Fruit fly (Drosophila melanogaster) whole organism, embryonic: ENCODE measurements around the gene CG6465.

ENCODE experiments used
- ATbp ChIP-seq: fragments of 200-800 bp; sonication (Bioruptor generic); optimal IDR thresholded peaks from 2 replicates; lab custom pipeline; 2017; ENCODE audit warnings: missing biosample characterization, mild to moderate bottlenecking, missing genetic modification characterization, missing genetic modification reagents
- CG11456 ChIP-seq: fragments of 200-800 bp; sonication (Bioruptor generic); IDR thresholded peaks from 3 replicates; pipeline ENCODE4 v1.3.6; 2022; ENCODE audit warnings: missing biosample characterization, missing genetic modification characterization
- CG12155 ChIP-seq: fragments of 200-800 bp; sonication (Bioruptor generic); optimal IDR thresholded peaks from 3 replicates; lab custom pipeline; 2016; ENCODE audit warnings: missing biosample characterization, missing genetic modification characterization
- CG13775 ChIP-seq: fragments of 200-800 bp; sonication (Bioruptor generic); optimal IDR thresholded peaks from 3 replicates; lab custom pipeline; 2017; ENCODE audit warnings: missing biosample characterization, mild to moderate bottlenecking, missing genetic modification characterization
- CG15073 ChIP-seq: fragments of 200-800 bp; sonication (Bioruptor generic); optimal IDR thresholded peaks from 2 replicates; lab custom pipeline; 2016; ENCODE audit warnings: missing biosample characterization, missing genetic modification characterization
- CG15479 ChIP-seq: fragments of 200-800 bp; sonication (Bioruptor generic); optimal IDR thresholded peaks from 3 replicates; lab custom pipeline; 2019; ENCODE audit warnings: missing biosample characterization, mild to moderate bottlenecking, missing genetic modification characterization, moderate library complexity
- CG1832 ChIP-seq: fragments of 200-800 bp; sonication (Bioruptor generic); optimal IDR thresholded peaks from 2 replicates; lab custom pipeline; 2017; ENCODE audit warnings: missing biosample characterization, mild to moderate bottlenecking, missing genetic modification characterization, inconsistent platforms
- CG31224 ChIP-seq: fragments of 200-800 bp; sonication (Bioruptor generic); IDR thresholded peaks from 2 replicates; pipeline ENCODE4 v1.3.6; 2022; ENCODE audit warnings: missing biosample characterization, missing genetic modification characterization
- CG3281 ChIP-seq: fragments of 200-800 bp; sonication (Bioruptor generic); optimal IDR thresholded peaks from 3 replicates; lab custom pipeline; 2017; ENCODE audit warnings: missing biosample characterization, mild to moderate bottlenecking, missing genetic modification characterization
- CG34224 ChIP-seq: fragments of 200-800 bp; sonication (Bioruptor generic); IDR thresholded peaks from 3 replicates; pipeline ENCODE4 v1.3.6; 2022; ENCODE audit warnings: missing biosample characterization, missing genetic modification characterization; ENCODE audit not compliant: partially characterized antibody
- CG42726 ChIP-seq: fragments of 200-800 bp; sonication (Bioruptor generic); IDR thresholded peaks from 2 replicates; pipeline ENCODE4 v1.3.6; 2022; ENCODE audit warnings: missing biosample characterization, missing genetic modification characterization; ENCODE audit not compliant: partially characterized antibody
- CG4328 ChIP-seq: fragments of 200-800 bp; sonication (Bioruptor generic); optimal IDR thresholded peaks from 3 replicates; lab custom pipeline; 2017; ENCODE audit warnings: missing biosample characterization, missing genetic modification reagents, missing genetic modification characterization
- CG4360 ChIP-seq: fragments of 200-800 bp; sonication (Bioruptor generic); IDR thresholded peaks from 2 replicates; pipeline ENCODE4 v1.3.6; 2022; ENCODE audit warnings: missing biosample characterization, missing genetic modification characterization
- CG5953 ChIP-seq: fragments of 200-800 bp; sonication (Bioruptor generic); IDR thresholded peaks from 2 replicates; pipeline ENCODE4 v1.3.6; 2022; ENCODE audit warnings: missing biosample characterization, missing genetic modification characterization
- CG6813 ChIP-seq: fragments of 200-800 bp; sonication (Bioruptor generic); optimal IDR thresholded peaks from 2 replicates; lab custom pipeline; 2017; ENCODE audit warnings: missing biosample characterization, missing genetic modification characterization, mild to moderate bottlenecking, moderate library complexity, missing genetic modification reagents
- CG8281 ChIP-seq: fragments of 200-800 bp; sonication (Bioruptor generic); optimal IDR thresholded peaks from 2 replicates; lab custom pipeline; 2018; ENCODE audit warnings: missing biosample characterization, mild to moderate bottlenecking, missing genetic modification characterization, moderate library complexity
- CG9215 ChIP-seq: fragments of 200-800 bp; sonication (Bioruptor generic); IDR thresholded peaks from 2 replicates; pipeline ENCODE4 v1.3.6; 2022; ENCODE audit warnings: missing biosample characterization, missing genetic modification characterization
- CG9797 ChIP-seq: fragments of 200-800 bp; sonication (Bioruptor generic); optimal IDR thresholded peaks from 3 replicates; lab custom pipeline; 2018; ENCODE audit warnings: missing biosample characterization, mild to moderate bottlenecking, missing genetic modification characterization
- HLH54F ChIP-seq: fragments of 200-800 bp; sonication (Bioruptor generic); optimal IDR thresholded peaks from 3 replicates; lab custom pipeline; 2016; ENCODE audit warnings: missing biosample characterization, missing genetic modification characterization
- HmgZ ChIP-seq: fragments of 200-800 bp; sonication (Bioruptor generic); optimal IDR thresholded peaks from 2 replicates; lab custom pipeline; 2018; ENCODE audit warnings: missing biosample characterization, mild to moderate bottlenecking, missing genetic modification characterization
- MESR4 ChIP-seq: fragments of 200-800 bp; sonication (Bioruptor generic); optimal IDR thresholded peaks from 2 replicates; lab custom pipeline; 2018; ENCODE audit warnings: missing biosample characterization, mild to moderate bottlenecking, missing genetic modification characterization, moderate library complexity
- NC2α ChIP-seq: fragments of 200-800 bp; sonication (Bioruptor generic); optimal IDR thresholded peaks from 2 replicates; lab custom pipeline; 2016; ENCODE audit warnings: missing biosample characterization, missing genetic modification characterization
- NK7.1 ChIP-seq: fragments of 200-800 bp; sonication (Bioruptor generic); optimal IDR thresholded peaks from 3 replicates; lab custom pipeline; 2016; ENCODE audit warnings: missing biosample characterization, missing genetic modification characterization
- Neu2 ChIP-seq: fragments of 200-800 bp; sonication (Bioruptor generic); optimal IDR thresholded peaks from 3 replicates; lab custom pipeline; 2016; ENCODE audit warnings: missing biosample characterization, missing genetic modification characterization, borderline replicate concordance
- Sry-β ChIP-seq: fragments of 200-800 bp; sonication (Bioruptor generic); optimal IDR thresholded peaks from 2 replicates; lab custom pipeline; 2018; ENCODE audit warnings: missing biosample characterization, mild to moderate bottlenecking, missing genetic modification characterization, moderate library complexity
- TFAM ChIP-seq: fragments of 200-800 bp; sonication (Bioruptor generic); optimal IDR thresholded peaks from 2 replicates; lab custom pipeline; 2017; ENCODE audit warnings: missing biosample characterization, missing genetic modification characterization, inconsistent platforms
- aop ChIP-seq: fragments of 200-800 bp; sonication (Bioruptor generic); IDR thresholded peaks from 2 replicates; pipeline ENCODE4 v1.3.6; 2022; ENCODE audit warnings: missing biosample characterization, missing genetic modification characterization
- ato ChIP-seq: fragments of 200-800 bp; sonication (Bioruptor generic); IDR thresholded peaks from 2 replicates; pipeline ENCODE4 v1.3.6; 2022; ENCODE audit warnings: missing biosample characterization, missing genetic modification characterization; ENCODE audit not compliant: partially characterized antibody
- br ChIP-seq: fragments of >200 bp; optimal IDR thresholded peaks from 2 replicates; lab custom pipeline; 2017
- cad ChIP-seq: fragments of >200 bp; optimal IDR thresholded peaks from 2 replicates; lab custom pipeline; 2017; ENCODE audit warnings: missing biosample characterization, missing genetic modification characterization
- crc ChIP-seq: fragments of 200-800 bp; sonication (Bioruptor generic); optimal IDR thresholded peaks from 2 replicates; lab custom pipeline; 2016; ENCODE audit warnings: missing biosample characterization, missing genetic modification characterization
- eve ChIP-seq, 2 experiments: fragments of >200 bp; optimal IDR thresholded peaks; 2 replicates each; lab custom pipeline; 2017; ENCODE audit warnings: missing biosample characterization in 2 of 2, missing genetic modification characterization in 2 of 2
- ftz-f1 ChIP-seq: fragments of 200-800 bp; sonication (Bioruptor generic); optimal IDR thresholded peaks from 2 replicates; lab custom pipeline; 2016; ENCODE audit warnings: missing biosample characterization, missing genetic modification characterization
- grau ChIP-seq: fragments of 200-800 bp; optimal IDR thresholded peaks from 3 replicates; lab custom pipeline; 2019; ENCODE audit warnings: missing biosample characterization, mild to moderate bottlenecking, missing genetic modification characterization, moderate library complexity
- gt ChIP-seq: fragments of 200-800 bp; sonication (Bioruptor generic); IDR thresholded peaks from 2 replicates; pipeline ENCODE4 v1.3.6; 2022; ENCODE audit warnings: missing biosample characterization, missing genetic modification characterization
- hb ChIP-seq: fragments of 200-800 bp; sonication (Bioruptor generic); IDR thresholded peaks from 3 replicates; pipeline ENCODE4 v1.3.6; 2022; ENCODE audit warnings: missing biosample characterization, missing genetic modification characterization; ENCODE audit not compliant: partially characterized antibody
- knrl ChIP-seq: fragments of 200-800 bp; sonication (Bioruptor generic); IDR thresholded peaks from 3 replicates; pipeline ENCODE4 v1.3.6; 2022; ENCODE audit warnings: missing biosample characterization, missing genetic modification characterization; ENCODE audit not compliant: partially characterized antibody
- nerfin-1 ChIP-seq: fragments of 200-800 bp; sonication (Bioruptor generic); optimal IDR thresholded peaks from 3 replicates; lab custom pipeline; 2019; ENCODE audit warnings: missing biosample characterization, mild to moderate bottlenecking, missing genetic modification characterization, moderate library complexity
- pan ChIP-seq, 4 experiments: fragments of >200 bp in 3 of 4; fragments of 200-800 bp in 1 of 4; sonication (Bioruptor generic) in 1 of 4; optimal IDR thresholded peaks in 3 of 4; IDR thresholded peaks in 1 of 4; 2 replicates each; pipeline versions ENCODE4 v1.3.6 to Lab custom; 2017 to 2022; ENCODE audit warnings: missing biosample characterization in 2 of 4, missing genetic modification characterization in 2 of 4, mixed read lengths in 1 of 4
- pho ChIP-seq: fragments of 200-800 bp; sonication (Bioruptor generic); optimal IDR thresholded peaks from 2 replicates; lab custom pipeline; 2016; ENCODE audit warnings: missing biosample characterization, missing genetic modification characterization
- phol ChIP-seq: fragments of 200-800 bp; sonication (Bioruptor generic); optimal IDR thresholded peaks from 3 replicates; lab custom pipeline; 2018; ENCODE audit warnings: missing biosample characterization, mild to moderate bottlenecking, missing genetic modification characterization, moderate library complexity
- repo ChIP-seq: fragments of 200-800 bp; sonication (Bioruptor generic); optimal IDR thresholded peaks from 2 replicates; lab custom pipeline; 2016; ENCODE audit warnings: missing biosample characterization, missing genetic modification characterization
- rib ChIP-seq: fragments of 200-800 bp; sonication (Bioruptor generic); IDR thresholded peaks from 2 replicates; pipeline ENCODE4 v1.3.6; 2022; ENCODE audit warnings: missing biosample characterization, missing genetic modification characterization
- row ChIP-seq: fragments of 200-800 bp; sonication (Bioruptor generic); IDR thresholded peaks from 3 replicates; pipeline ENCODE4 v1.3.6; 2022; ENCODE audit warnings: missing biosample characterization, missing genetic modification characterization
- slp2 ChIP-seq: fragments of 200-800 bp; sonication (Bioruptor generic); optimal IDR thresholded peaks from 2 replicates; lab custom pipeline; 2016; ENCODE audit warnings: missing biosample characterization, missing genetic modification characterization
- tll ChIP-seq, 2 experiments: fragments of 200-800 bp in 1 of 2; fragments of >200 bp in 1 of 2; sonication (Bioruptor generic) in 1 of 2; optimal IDR thresholded peaks; 2 replicates each; lab custom pipeline; 2017 to 2019; ENCODE audit warnings: missing biosample characterization in 2 of 2, missing genetic modification characterization in 2 of 2, mild to moderate bottlenecking in 1 of 2, moderate library complexity in 1 of 2
- ttk ChIP-seq: fragments of 200-800 bp; sonication (Bioruptor generic); IDR thresholded peaks from 2 replicates; pipeline ENCODE4 v2.1.2; 2022; ENCODE audit warnings: missing biosample characterization, missing genetic modification characterization
- tup ChIP-seq: fragments of 200-800 bp; sonication (Bioruptor generic); optimal IDR thresholded peaks from 2 replicates; lab custom pipeline; 2016; ENCODE audit warnings: missing biosample characterization, mild to moderate bottlenecking, missing genetic modification characterization, moderate library complexity
- wdn ChIP-seq: fragments of 200-800 bp; sonication (Bioruptor generic); IDR thresholded peaks from 2 replicates; pipeline ENCODE4 v1.3.6; 2022; ENCODE audit warnings: missing biosample characterization, missing genetic modification characterization
- zen2 ChIP-seq: fragments of 200-800 bp; sonication (Bioruptor generic); IDR thresholded peaks from 3 replicates; pipeline ENCODE4 v1.3.6; 2022; ENCODE audit warnings: missing biosample characterization, missing genetic modification characterization; ENCODE audit not compliant: partially characterized antibody

CG6465 gene

dm6 chr3R:10675101-10675500 lies 1.9 kb downstream of the CG6465 start (continued):
- TF ChIP-seq Neu2 (GFP tag; lab: Kevin White, UChicago) (no peak), knrl (GFP tag; lab: Robert Waterston, UW) (peak; percentile 92), row (0 out of 3 replicates have a peak, but pooled peaks have one; percentile 18), repo (GFP tag; lab: Kevin White, UChicago) (no peak), TFAM (GFP tag; lab: Kevin White, UChicago) (no peak), ato (GFP tag; lab: Robert Waterston, UW) (no peak), grau (tag; lab: Kevin White, UChicago) (peak; percentile 35), aop (GFP tag; lab: Robert Waterston, UW) (no peak), CG42726 (GFP tag; lab: Robert Waterston, UW) (peak; percentile 92), tup (GFP tag; lab: Kevin White, UChicago) (no peak), CG15479 (GFP tag; lab: Kevin White, UChicago) (no peak), Sry-β (GFP tag; lab: Kevin White, UChicago) (no peak), ATbp (GFP tag; lab: Kevin White, UChicago) (no peak), rib (GFP tag; lab: Robert Waterston, UW) (no peak), pan (optimal IDR thresholded peaks at IDR 0.05; lab: Kevin White, UChicago) (no peak), pan (GFP tag; optimal IDR thresholded peaks at IDR 0.05 in 1 of 2, IDR thresholded peaks at IDR 0.05 in 1 of 2) (no peak), CG6813 (GFP tag; lab: Kevin White, UChicago) (no peak), CG12155 (GFP tag; lab: Kevin White, UChicago) (peak; percentile 15), pho (peak; percentile 62), nerfin-1 (tag; lab: Kevin White, UChicago) (no peak), wdn (no peak), CG11456 (GFP tag; lab: Robert Waterston, UW) (no peak), CG31224 (GFP tag; lab: Robert Waterston, UW) (no peak), ttk (GFP tag; lab: Robert Waterston, UW) (no peak), MESR4 (GFP tag; lab: Kevin White, UChicago) (no peak), CG8281 (tag; lab: Kevin White, UChicago) (no peak), HmgZ (peak; percentile 93), eve (GFP tag; optimal IDR thresholded peaks at IDR 0.05; lab: Kevin White, UChicago) (no peak), CG34224 (GFP tag; lab: Robert Waterston, UW) (peak; percentile 60; the same call in 2 of the 3 replicates), CG9215 (no peak), NC2α (no peak), phol (tag; lab: Kevin White, UChicago) (peak; percentile 58), CG15073 (GFP tag; lab: Kevin White, UChicago) (no peak), hb (GFP tag; lab: Robert Waterston, UW) (peak; percentile 69; the same call in 2 of the 3 replicates), HLH54F (peak; percentile 50), CG3281 (GFP tag; lab: Kevin White, UChicago) (peak; percentile 43), CG4328 (GFP tag; lab: Kevin White, UChicago) (no peak), cad (GFP tag; lab: Kevin White, UChicago) (no peak), slp2 (GFP tag; lab: Kevin White, UChicago) (no peak), tll (GFP tag; optimal IDR thresholded peaks at IDR 0.05; lab: Kevin White, UChicago) (no peak), zen2 (GFP tag; lab: Robert Waterston, UW) (no peak; the same call in 2 of the 3 replicates), CG13775 (no peak), CG9797 (GFP tag; lab: Kevin White, UChicago) (no peak), NK7.1 (no peak), CG4360 (no peak), gt (GFP tag; lab: Robert Waterston, UW) (no peak), CG5953 (GFP tag; lab: Robert Waterston, UW) (no peak), CG1832 (no peak), ftz-f1 (GFP tag; lab: Kevin White, UChicago) (peak; percentile 76), br (lab: Kevin White, UChicago) (no peak), crc (no peak)
